Fruit fly (Drosophila melanogaster) whole organism, embryonic: ENCODE results near the gene CG15283.

Source experiments
- CG10267 ChIP-seq: fragments of 200-800 bp; sonication (Bioruptor generic); optimal IDR thresholded peaks from 2 replicates; lab custom pipeline; 2018; ENCODE audit warnings: missing biosample characterization, mild to moderate bottlenecking, missing genetic modification characterization, moderate library complexity
- CG10431 ChIP-seq: fragments of 200-800 bp; sonication (Bioruptor generic); optimal IDR thresholded peaks from 3 replicates; lab custom pipeline; 2018; ENCODE audit warnings: missing biosample characterization, mild to moderate bottlenecking, missing genetic modification characterization
- CG10654 ChIP-seq: fragments of 200-800 bp; sonication (Bioruptor generic); optimal IDR thresholded peaks from 2 replicates; lab custom pipeline; 2016; ENCODE audit warnings: missing biosample characterization, missing genetic modification characterization
- CG10959 ChIP-seq: fragments of 200-800 bp; sonication (Bioruptor generic); IDR thresholded peaks from 2 replicates; pipeline ENCODE4 v1.3.6; 2022; ENCODE audit warnings: missing biosample characterization, missing genetic modification characterization
- CG11695 ChIP-seq: fragments of 200-800 bp; sonication (Bioruptor generic); IDR thresholded peaks from 3 replicates; pipeline ENCODE4 v1.3.6; 2022; ENCODE audit warnings: missing biosample characterization, missing genetic modification characterization
- CG11696 ChIP-seq: fragments of 200-800 bp; sonication (Bioruptor generic); IDR thresholded peaks from 2 replicates; pipeline ENCODE4 v1.3.6; 2022; ENCODE audit warnings: missing biosample characterization, missing genetic modification characterization
- CG12769 ChIP-seq: fragments of 200-800 bp; sonication (Bioruptor generic); optimal IDR thresholded peaks from 2 replicates; lab custom pipeline; 2019; ENCODE audit warnings: missing biosample characterization, mild to moderate bottlenecking, missing genetic modification characterization, moderate library complexity
- CG13123 ChIP-seq: fragments of 200-800 bp; sonication (Bioruptor generic); optimal IDR thresholded peaks from 2 replicates; lab custom pipeline; 2016; ENCODE audit warnings: missing biosample characterization, missing genetic modification characterization
- CG13287 ChIP-seq: fragments of 200-800 bp; sonication (Bioruptor generic); IDR thresholded peaks from 2 replicates; pipeline ENCODE4 v1.3.6; 2022; ENCODE audit warnings: missing biosample characterization, missing genetic modification characterization; ENCODE audit not compliant: partially characterized antibody
- CG14014 ChIP-seq: fragments of 200-800 bp; sonication (Bioruptor generic); IDR thresholded peaks from 2 replicates; pipeline ENCODE4 v1.3.6; 2022; ENCODE audit warnings: missing biosample characterization, missing genetic modification characterization
- CG17568 ChIP-seq: fragments of 200-800 bp; sonication (Bioruptor generic); optimal IDR thresholded peaks from 2 replicates; lab custom pipeline; 2018; ENCODE audit warnings: missing biosample characterization, mild to moderate bottlenecking, missing genetic modification characterization, moderate library complexity
- CG17912 ChIP-seq: fragments of 200-800 bp; sonication (Bioruptor generic); optimal IDR thresholded peaks from 2 replicates; lab custom pipeline; 2018; ENCODE audit warnings: missing biosample characterization, mild to moderate bottlenecking, missing genetic modification characterization
- CG18599 ChIP-seq: fragments of 200-800 bp; sonication (Bioruptor generic); optimal IDR thresholded peaks from 3 replicates; lab custom pipeline; 2017; ENCODE audit warnings: missing biosample characterization, missing genetic modification characterization, mild to moderate bottlenecking, moderate library complexity, missing genetic modification reagents
- CG18619 ChIP-seq: fragments of 200-800 bp; sonication (Bioruptor generic); optimal IDR thresholded peaks from 3 replicates; lab custom pipeline; 2017; ENCODE audit warnings: missing biosample characterization, mild to moderate bottlenecking, missing genetic modification characterization
- CG2116 ChIP-seq: fragments of 200-800 bp; sonication (Bioruptor generic); optimal IDR thresholded peaks from 3 replicates; lab custom pipeline; 2018; ENCODE audit warnings: missing biosample characterization, mild to moderate bottlenecking, missing genetic modification characterization
- CG32772 ChIP-seq: fragments of 200-800 bp; sonication (Bioruptor generic); IDR thresholded peaks from 2 replicates; pipeline ENCODE4 v1.3.6; 2022; ENCODE audit warnings: missing biosample characterization, missing genetic modification characterization
- CG3995 ChIP-seq: fragments of 200-800 bp; sonication (Bioruptor generic); optimal IDR thresholded peaks from 3 replicates; lab custom pipeline; 2016; ENCODE audit warnings: missing biosample characterization, missing genetic modification characterization
- CG4854 ChIP-seq: fragments of 200-800 bp; sonication (Bioruptor generic); optimal IDR thresholded peaks from 2 replicates; lab custom pipeline; 2016; ENCODE audit warnings: missing biosample characterization, missing genetic modification characterization, inconsistent platforms
- CG7745 ChIP-seq: fragments of 200-800 bp; sonication (Bioruptor generic); optimal IDR thresholded peaks from 2 replicates; lab custom pipeline; 2018; ENCODE audit warnings: missing biosample characterization, mild to moderate bottlenecking, missing genetic modification characterization, moderate library complexity
- CG9437 ChIP-seq: fragments of 200-800 bp; sonication (Bioruptor generic); optimal IDR thresholded peaks from 2 replicates; lab custom pipeline; 2018; ENCODE audit warnings: missing biosample characterization, mild to moderate bottlenecking, missing genetic modification characterization
- D19A ChIP-seq: fragments of 200-800 bp; optimal IDR thresholded peaks from 3 replicates; lab custom pipeline; 2019; ENCODE audit warnings: missing biosample characterization, mild to moderate bottlenecking, missing genetic modification characterization, moderate library complexity
- Dbx ChIP-seq: fragments of 200-800 bp; sonication (Bioruptor generic); IDR thresholded peaks from 3 replicates; pipeline ENCODE4 v1.3.6; 2022; ENCODE audit warnings: missing biosample characterization, missing genetic modification characterization
- Dfd ChIP-seq, 2 experiments: fragments of >200 bp; optimal IDR thresholded peaks; 2 replicates each; lab custom pipeline; 2017; ENCODE audit warnings: missing biosample characterization in 2 of 2, missing genetic modification characterization in 2 of 2
- Elba2 ChIP-seq: fragments of 200-800 bp; sonication (Bioruptor generic); optimal IDR thresholded peaks from 3 replicates; lab custom pipeline; 2016; ENCODE audit warnings: missing biosample characterization, missing genetic modification characterization
- Fer1 ChIP-seq: fragments of 200-800 bp; sonication (Bioruptor generic); optimal IDR thresholded peaks from 2 replicates; lab custom pipeline; 2017; ENCODE audit warnings: missing biosample characterization, mild to moderate bottlenecking, missing genetic modification characterization
- Hand ChIP-seq: fragments of 200-800 bp; sonication (Bioruptor generic); optimal IDR thresholded peaks from 2 replicates; lab custom pipeline; 2017; ENCODE audit warnings: mild to moderate bottlenecking, missing biosample characterization, missing genetic modification reagents, missing genetic modification characterization
- Kr ChIP-seq: fragments of 200-800 bp; sonication (Bioruptor generic); optimal IDR thresholded peaks from 2 replicates; lab custom pipeline; 2017; ENCODE audit warnings: missing biosample characterization, mild to moderate bottlenecking, missing genetic modification characterization
- Med ChIP-seq: fragments of 200-800 bp; sonication (Bioruptor generic); peaks from one replicate; lab custom pipeline; 2016; ENCODE audit warnings: missing biosample characterization, missing genetic modification characterization, mild to moderate bottlenecking, inconsistent platforms, moderate library complexity
- Nf-YA ChIP-seq: fragments of 200-800 bp; sonication (Bioruptor generic); IDR thresholded peaks from 2 replicates; pipeline ENCODE4 v1.3.6; 2022; ENCODE audit warnings: missing biosample characterization, missing genetic modification characterization
- Opbp ChIP-seq: fragments of 200-800 bp; sonication (Bioruptor generic); IDR thresholded peaks from 3 replicates; pipeline ENCODE4 v1.3.6; 2022; ENCODE audit warnings: missing biosample characterization, missing genetic modification characterization; ENCODE audit not compliant: partially characterized antibody
- Sox102F ChIP-seq: fragments of 200-800 bp; sonication (Bioruptor generic); optimal IDR thresholded peaks from 2 replicates; lab custom pipeline; 2018; ENCODE audit warnings: missing biosample characterization, mild to moderate bottlenecking, missing genetic modification characterization, moderate library complexity
- Vsx1 ChIP-seq: fragments of 200-800 bp; sonication (Bioruptor generic); optimal IDR thresholded peaks from 2 replicates; lab custom pipeline; 2017; ENCODE audit warnings: missing biosample characterization, mild to moderate bottlenecking, missing genetic modification characterization, missing genetic modification reagents
- ara ChIP-seq: fragments of 200-800 bp; sonication (Bioruptor generic); IDR thresholded peaks from 2 replicates; pipeline ENCODE4 v1.3.6; 2022; ENCODE audit warnings: missing biosample characterization, missing genetic modification characterization
- ase ChIP-seq: fragments of 200-800 bp; sonication (Bioruptor generic); IDR thresholded peaks from 3 replicates; pipeline ENCODE4 v1.3.6; 2022; ENCODE audit warnings: missing biosample characterization, missing genetic modification characterization
- ash1 ChIP-seq: fragments of 200-800 bp; sonication (Bioruptor generic); optimal IDR thresholded peaks from 2 replicates; lab custom pipeline; 2018; ENCODE audit warnings: missing biosample characterization, mild to moderate bottlenecking, missing genetic modification characterization
- chn ChIP-seq: fragments of 200-800 bp; sonication (Bioruptor generic); optimal IDR thresholded peaks from 2 replicates; lab custom pipeline; 2016; ENCODE audit warnings: missing biosample characterization, missing genetic modification characterization
- cwo ChIP-seq: fragments of 200-800 bp; sonication (Bioruptor generic); optimal IDR thresholded peaks from 3 replicates; lab custom pipeline; 2017; ENCODE audit warnings: missing biosample characterization, missing genetic modification characterization, mild to moderate bottlenecking, moderate library complexity, missing genetic modification reagents
- eve ChIP-seq, 2 experiments: fragments of >200 bp; optimal IDR thresholded peaks; 2 replicates each; lab custom pipeline; 2017; ENCODE audit warnings: missing biosample characterization in 2 of 2, missing genetic modification characterization in 2 of 2
- fd102C ChIP-seq: fragments of 200-800 bp; sonication (Bioruptor generic); optimal IDR thresholded peaks from 2 replicates; lab custom pipeline; 2018; ENCODE audit warnings: missing biosample characterization, mild to moderate bottlenecking, missing genetic modification characterization, moderate library complexity
- grn ChIP-seq: fragments of 200-800 bp; sonication (Bioruptor generic); optimal IDR thresholded peaks from 3 replicates; lab custom pipeline; 2017; ENCODE audit warnings: missing biosample characterization, missing genetic modification characterization
- gsb-n ChIP-seq: fragments of 200-800 bp; sonication (Bioruptor generic); optimal IDR thresholded peaks from 3 replicates; lab custom pipeline; 2018; ENCODE audit warnings: missing biosample characterization, mild to moderate bottlenecking, missing genetic modification characterization
- jigr1 ChIP-seq: fragments of 200-800 bp; sonication (Bioruptor generic); IDR thresholded peaks from 3 replicates; pipeline ENCODE4 v1.3.6; 2022; ENCODE audit warnings: missing biosample characterization, missing genetic modification characterization
- pfk ChIP-seq: fragments of 200-800 bp; sonication (Bioruptor generic); optimal IDR thresholded peaks from 2 replicates; lab custom pipeline; 2018; ENCODE audit warnings: missing biosample characterization, mild to moderate bottlenecking, missing genetic modification characterization, moderate library complexity
- pum ChIP-seq: fragments of 200-800 bp; sonication (Bioruptor generic); optimal IDR thresholded peaks from 2 replicates; lab custom pipeline; 2016; ENCODE audit warnings: missing biosample characterization, missing genetic modification characterization
- scrt ChIP-seq: fragments of 200-800 bp; sonication (Bioruptor generic); optimal IDR thresholded peaks from 2 replicates; lab custom pipeline; 2018; ENCODE audit warnings: missing biosample characterization, mild to moderate bottlenecking, missing genetic modification characterization, moderate library complexity
- sim ChIP-seq: fragments of 200-800 bp; sonication (Bioruptor generic); IDR thresholded peaks from 2 replicates; pipeline ENCODE4 v1.3.6; 2022; ENCODE audit warnings: missing biosample characterization, missing genetic modification characterization
- sima ChIP-seq: fragments of 200-800 bp; sonication (Bioruptor generic); optimal IDR thresholded peaks from 2 replicates; lab custom pipeline; 2016; ENCODE audit warnings: missing biosample characterization, missing genetic modification characterization
- vvl ChIP-seq: fragments of 200-800 bp; sonication (Bioruptor generic); IDR thresholded peaks from 2 replicates; pipeline ENCODE4 v1.3.6; 2022; ENCODE audit warnings: missing biosample characterization, missing genetic modification characterization
- zen ChIP-seq: fragments of 200-800 bp; sonication (Bioruptor generic); optimal IDR thresholded peaks from 3 replicates; lab custom pipeline; 2018; ENCODE audit warnings: missing biosample characterization, mild to moderate bottlenecking, missing genetic modification characterization, moderate library complexity

Gene CG15283

dm6 chr2L:14462644-14463394 is 12.1 kb upstream of the CG15283 start (continued):
- TF ChIP-seq sim (GFP tag; lab: Robert Waterston, UW) (peak; percentile 37; the same call in 1 of the 2 replicates), CG18599 (GFP tag; lab: Kevin White, UChicago) (peak; percentile 71), CG3995 (GFP tag; lab: Kevin White, UChicago) (no peak), cwo (GFP tag; lab: Kevin White, UChicago) (peak; percentile 57), ara (GFP tag; lab: Robert Waterston, UW) (peak; percentile 85; the same call in 1 of the 2 replicates), Dbx (GFP tag; lab: Robert Waterston, UW) (no peak), CG17568 (GFP tag; lab: Kevin White, UChicago) (peak; percentile 50), grn (GFP tag; lab: Kevin White, UChicago) (peak; percentile 14), CG12769 (tag; lab: Kevin White, UChicago) (peak; percentile 3), Med (GFP tag; lab: Kevin White, UChicago) (peak; percentile 60), CG11695 (GFP tag; lab: Robert Waterston, UW) (peak; percentile 76), chn (GFP tag; lab: Kevin White, UChicago) (peak; percentile 37), pfk (GFP tag; lab: Kevin White, UChicago) (no peak), eve (GFP tag; optimal IDR thresholded peaks at IDR 0.05; lab: Kevin White, UChicago) (peak in 1 of 2 experiments; percentile 49), Hand (GFP tag; lab: Kevin White, UChicago) (no peak), CG13123 (GFP tag; lab: Kevin White, UChicago) (no peak), zen (peak; percentile 80), ase (0 out of 3 replicates have a peak, but pooled peaks have one; percentile 58), pum (GFP tag; lab: Kevin White, UChicago) (peak; percentile 47), vvl (GFP tag; lab: Robert Waterston, UW) (peak; percentile 48; the same call in 1 of the 2 replicates), CG10431 (peak; percentile 5), CG10654 (GFP tag; lab: Kevin White, UChicago) (peak; percentile 79), scrt (GFP tag; lab: Kevin White, UChicago) (peak; percentile 42), fd102C (GFP tag; lab: Kevin White, UChicago) (no peak), CG18619 (GFP tag; lab: Kevin White, UChicago) (peak; percentile 12), CG10267 (peak; percentile 87), jigr1 (no peak), CG10959 (GFP tag; lab: Robert Waterston, UW) (0 out of 2 replicates have a peak, but pooled peaks have one; percentile 10), CG11696 (GFP tag; lab: Robert Waterston, UW) (0 out of 2 replicates have a peak, but pooled peaks have one; percentile 29), Opbp (no peak), CG13287 (GFP tag; lab: Robert Waterston, UW) (no peak), gsb-n (tag; lab: Kevin White, UChicago) (peak; percentile 73), Vsx1 (GFP tag; lab: Kevin White, UChicago) (no peak), CG7745 (no peak), Kr (GFP tag; lab: Kevin White, UChicago) (no peak), CG2116 (GFP tag; lab: Kevin White, UChicago) (no peak), CG17912 (GFP tag; lab: Kevin White, UChicago) (no peak), Nf-YA (GFP tag; lab: Robert Waterston, UW) (no peak), Dfd (GFP tag; optimal IDR thresholded peaks at IDR 0.05; lab: Kevin White, UChicago) (no peak), CG14014 (GFP tag; lab: Robert Waterston, UW) (no peak), sima (no peak), Sox102F (GFP tag; lab: Kevin White, UChicago) (peak; percentile 82), D19A (tag; lab: Kevin White, UChicago) (peak; percentile 85), ash1 (GFP tag; lab: Kevin White, UChicago) (no peak), CG32772 (GFP tag; lab: Robert Waterston, UW) (peak; percentile 85), CG4854 (GFP tag; lab: Kevin White, UChicago) (no peak), Fer1 (GFP tag; lab: Kevin White, UChicago) (peak; percentile 65), CG9437 (GFP tag; lab: Kevin White, UChicago) (peak; percentile 70), Elba2 (GFP tag; lab: Kevin White, UChicago) (no peak)
